Worm (Caenorhabditis elegans) whole organism, mixed stage, embryonic: ENCODE results near the gene C16D9.8.

Experiments
- bed-3 ChIP-seq: fragments of 200-800 bp; sonication (Bioruptor generic); optimal IDR thresholded peaks from 3 replicates; lab custom pipeline; 2018; ENCODE audit warnings: mild to moderate bottlenecking, missing genetic modification characterization, moderate library complexity, missing compliant biosample characterization
- elt-3 ChIP-seq: fragments of 150-350 bp; optimal IDR thresholded peaks from 2 replicates; lab custom pipeline; 2014; ENCODE audit warnings: missing biosample characterization, missing genetic modification characterization
- flh-1 ChIP-seq: fragments of 200-800 bp; sonication (Bioruptor generic); optimal IDR thresholded peaks from 2 replicates; lab custom pipeline; 2018; ENCODE audit warnings: mild to moderate bottlenecking, missing genetic modification characterization, moderate library complexity, missing compliant biosample characterization
- lin-32 ChIP-seq: fragments of 200-800 bp; sonication (Bioruptor generic); optimal IDR thresholded peaks from 2 replicates; lab custom pipeline; 2018; ENCODE audit warnings: mild to moderate bottlenecking, missing genetic modification characterization, missing compliant biosample characterization
- lsy-2 ChIP-seq: fragments of 150-350 bp; optimal IDR thresholded peaks from 2 replicates; lab custom pipeline; 2014; ENCODE audit warnings: missing biosample characterization, missing genetic modification characterization
- mep-1 ChIP-seq: fragments of 150-350 bp; optimal IDR thresholded peaks from 2 replicates; lab custom pipeline; 2017; ENCODE audit warnings: missing biosample characterization, missing genetic modification reagents, missing genetic modification characterization, inconsistent platforms
- nhr-12 ChIP-seq: fragments of 150-350 bp; optimal IDR thresholded peaks from 2 replicates; lab custom pipeline; 2014; ENCODE audit warnings: missing biosample characterization, missing genetic modification characterization
- nhr-237 ChIP-seq: fragments of 150-350 bp; optimal IDR thresholded peaks from 2 replicates; lab custom pipeline; 2014; ENCODE audit warnings: missing biosample characterization, missing genetic modification characterization
- pha-4 ChIP-seq: fragments of 150-350 bp; optimal IDR thresholded peaks from 2 replicates; lab custom pipeline; 2018; ENCODE audit warnings: missing biosample characterization, missing genetic modification reagents, missing genetic modification characterization
- unc-39 ChIP-seq: fragments of 150-350 bp; optimal IDR thresholded peaks from 2 replicates; lab custom pipeline; 2014; ENCODE audit warnings: missing biosample characterization, missing genetic modification characterization

- TF ChIP-seq unc-39: no peak
- TF ChIP-seq pha-4: no peak
- no peak for TF ChIP-seq nhr-12 (tag; lab: Kevin White, UChicago)
- no peak for TF ChIP-seq lin-32 (GFP tag; lab: Kevin White, UChicago)
- TF ChIP-seq nhr-237 (tag; lab: Kevin White, UChicago): no peak
- TF ChIP-seq mep-1 (tag; lab: Kevin White, UChicago): no peak
- TF ChIP-seq bed-3 (GFP tag; lab: Kevin White, UChicago): no peak
- no peak for TF ChIP-seq flh-1 (GFP tag; lab: Kevin White, UChicago)
- no peak for TF ChIP-seq lsy-2 (tag; lab: Kevin White, UChicago)
- no peak for TF ChIP-seq elt-3 (tag; lab: Kevin White, UChicago)
Observed at ce11 chrV:8250208-8250607, 13.2 kb downstream of the C16D9.8 start, which contains the start of gene C16D9.6.
